Fruit fly (Drosophila melanogaster): ENCODE results near the gene betaggt-I.

DNA sequence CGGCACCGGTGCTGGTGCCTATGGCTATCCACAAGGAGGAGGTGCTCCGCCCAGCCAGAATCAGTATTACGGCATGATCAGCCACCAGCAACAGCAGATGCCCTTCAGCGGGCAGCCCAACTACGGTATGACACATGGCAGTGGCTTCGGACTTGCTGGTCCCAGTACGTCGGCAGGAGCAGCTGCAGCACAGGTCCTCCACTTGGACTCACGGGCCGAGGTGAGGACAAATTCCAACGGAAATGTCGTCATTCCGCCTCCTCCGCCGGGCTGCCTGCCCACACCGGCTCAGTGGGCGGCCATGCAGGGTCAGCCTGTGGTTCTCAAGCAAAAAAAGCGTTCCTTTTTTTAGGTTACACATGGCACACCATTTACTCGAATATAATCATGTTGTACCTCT lies 20.5 kb downstream of the betaggt-I start:
- TF ChIP-seq Blimp-1 (GFP tag; optimal IDR thresholded peaks at IDR 0.05) (no peak), CG8632 (GFP tag; optimal IDR thresholded peaks at IDR 0.05) (no peak), acj6 (GFP tag; optimal IDR thresholded peaks at IDR 0.05) (no peak), pdm3 (GFP tag; optimal IDR thresholded peaks at IDR 0.05) (no peak), CG8319 (GFP tag; optimal IDR thresholded peaks at IDR 0.05) (no peak), CG11902 (GFP tag; optimal IDR thresholded peaks at IDR 0.05) (no peak), Hr39 (GFP tag; optimal IDR thresholded peaks at IDR 0.05) (no peak), CG1621 (tag; optimal IDR thresholded peaks at IDR 0.05) (no peak), CG8119 (GFP tag; IDR thresholded peaks at IDR 0.05) (no peak), Eip78C (GFP tag) (no peak), CG10669 (GFP tag; optimal IDR thresholded peaks at IDR 0.05) (no peak), CG32006 (GFP tag; optimal IDR thresholded peaks at IDR 0.05) (no peak)
